Worm (Caenorhabditis elegans) whole organism, young adult: Measurements from ENCODE around the gene clec-161.

ENCODE experiments used
- B0019.2 ChIP-seq: fragments of 200-800 bp; sonication (Bioruptor generic); conservative IDR thresholded peaks from 2 replicates; pipeline ENCODE4 v1.3.6; 2022; ENCODE audit warnings: missing genetic modification reagents, missing genetic modification characterization, missing compliant biosample characterization
- C17E4.6 ChIP-seq: fragments of 200-800 bp; sonication (Bioruptor generic); IDR thresholded peaks from 2 replicates; pipeline ENCODE4 v1.3.6; 2022; ENCODE audit warnings: missing genetic modification reagents, missing genetic modification characterization, missing compliant biosample characterization
- F33H1.4 ChIP-seq: fragments of 200-800 bp; sonication (Bioruptor generic); IDR thresholded peaks from 2 replicates; pipeline ENCODE4 v1.3.6; 2022; ENCODE audit warnings: missing genetic modification reagents, missing genetic modification characterization, missing compliant biosample characterization
- F49E8.2 ChIP-seq: sonication (generic microtip); optimal IDR thresholded peaks from 3 replicates; lab custom pipeline; 2017; ENCODE audit warnings: missing genetic modification characterization, mild to moderate bottlenecking, missing compliant biosample characterization, antibody characterized with exemption, moderate library complexity; ENCODE audit not compliant: insufficient read depth
- F57A8.1 ChIP-seq: fragments of 200-800 bp; sonication (Bioruptor generic); optimal IDR thresholded peaks from 2 replicates; lab custom pipeline; 2018; ENCODE audit warnings: mild to moderate bottlenecking, missing genetic modification characterization, moderate library complexity, missing compliant biosample characterization
- F57C9.4 ChIP-seq: sonication (generic microtip); optimal IDR thresholded peaks from 2 replicates; lab custom pipeline; 2017; ENCODE audit warnings: mild to moderate bottlenecking, missing genetic modification characterization, missing compliant biosample characterization
- Y67H2A.10 ChIP-seq: fragments of 200-800 bp; sonication (Bioruptor generic); conservative IDR thresholded peaks from 2 replicates; pipeline ENCODE4 v1.3.6; 2022; ENCODE audit warnings: missing genetic modification reagents, missing genetic modification characterization, missing compliant biosample characterization
- Y95B8A.8 ChIP-seq: fragments of 200-800 bp; sonication (Bioruptor generic); IDR thresholded peaks from 2 replicates; pipeline ENCODE4 v1.3.6; 2022; ENCODE audit warnings: missing genetic modification reagents, missing genetic modification characterization, missing compliant biosample characterization
- ZK185.1 ChIP-seq: sonication (generic microtip); optimal IDR thresholded peaks from 2 replicates; lab custom pipeline; 2016; ENCODE audit warnings: mild to moderate bottlenecking, missing genetic modification characterization, missing compliant biosample characterization; ENCODE audit not compliant: poor library complexity, severe bottlenecking
- aptf-3 ChIP-seq: fragments of 200-800 bp; sonication (Bioruptor generic); IDR thresholded peaks from 2 replicates; pipeline ENCODE4 v1.3.6; 2022; ENCODE audit warnings: missing genetic modification characterization, missing compliant biosample characterization
- attf-5 ChIP-seq: fragments of 200-800 bp; sonication (Bioruptor generic); optimal IDR thresholded peaks from 2 replicates; lab custom pipeline; 2018; ENCODE audit warnings: mild to moderate bottlenecking, missing genetic modification characterization, missing compliant biosample characterization
- bed-2 ChIP-seq: fragments of 200-800 bp; sonication (Bioruptor generic); IDR thresholded peaks from 2 replicates; pipeline ENCODE4 v1.3.6; 2022; ENCODE audit warnings: missing genetic modification reagents, missing genetic modification characterization, missing compliant biosample characterization
- ceh-27 ChIP-seq: fragments of 200-800 bp; sonication (Bioruptor generic); optimal IDR thresholded peaks from 2 replicates; lab custom pipeline; 2018; ENCODE audit warnings: mild to moderate bottlenecking, missing genetic modification characterization, moderate library complexity, missing compliant biosample characterization
- ceh-58 ChIP-seq: fragments of 200-800 bp; sonication (Bioruptor generic); IDR thresholded peaks from 2 replicates; pipeline ENCODE4 v1.3.6; 2022; ENCODE audit warnings: missing genetic modification characterization, missing compliant biosample characterization
- chd-7 ChIP-seq: sonication (generic microtip); optimal IDR thresholded peaks from 2 replicates; lab custom pipeline; 2016; ENCODE audit warnings: mild to moderate bottlenecking, missing genetic modification characterization, moderate library complexity, missing compliant biosample characterization
- dpff-1 ChIP-seq: sonication (generic microtip); optimal IDR thresholded peaks from 2 replicates; lab custom pipeline; 2017; ENCODE audit warnings: mild to moderate bottlenecking, missing genetic modification characterization, missing compliant biosample characterization
- efl-1 ChIP-seq: fragments of 150-350 bp; optimal IDR thresholded peaks from 2 replicates; lab custom pipeline; 2014; ENCODE audit warnings: missing biosample characterization, missing genetic modification reagents, missing genetic modification characterization
- him-1 ChIP-seq: sonication (generic microtip); optimal IDR thresholded peaks from 2 replicates; lab custom pipeline; 2016; ENCODE audit warnings: missing genotype, missing genetic modification reagents, missing genetic modification characterization, missing compliant biosample characterization
- hrde-1 ChIP-seq: sonication (generic microtip); optimal IDR thresholded peaks from 2 replicates; lab custom pipeline; 2016; ENCODE audit warnings: missing genetic modification characterization, mild to moderate bottlenecking, missing compliant biosample characterization, moderate library complexity, missing genotype, missing genetic modification reagents, borderline replicate concordance
- lag-1 ChIP-seq: fragments of 200-800 bp; sonication (Bioruptor generic); IDR thresholded peaks from 2 replicates; pipeline ENCODE4 v1.3.6; 2022; ENCODE audit warnings: missing genetic modification reagents, missing genetic modification characterization, missing compliant biosample characterization
- let-607 ChIP-seq, 2 experiments: fragments of 200-800 bp in 1 of 2; sonication (Bioruptor generic) in 1 of 2; sonication (generic microtip) in 1 of 2; optimal IDR thresholded peaks; 2 replicates each; lab custom pipeline; 2016 to 2018; ENCODE audit warnings: mild to moderate bottlenecking in 2 of 2, missing compliant biosample characterization in 2 of 2, missing genetic modification characterization in 2 of 2, moderate library complexity in 2 of 2, missing genotype in 1 of 2
- lin-26 ChIP-seq: fragments of 200-800 bp; sonication (Bioruptor generic); IDR thresholded peaks from 2 replicates; pipeline ENCODE4 v1.3.6; 2022; ENCODE audit warnings: missing genetic modification reagents, missing genetic modification characterization, missing compliant biosample characterization
- lin-40 ChIP-seq: sonication (generic microtip); optimal IDR thresholded peaks from 2 replicates; lab custom pipeline; 2016; ENCODE audit warnings: missing genetic modification characterization, mild to moderate bottlenecking, missing compliant biosample characterization, missing genotype, missing genetic modification reagents
- lsl-1 ChIP-seq: fragments of 200-800 bp; sonication (Bioruptor generic); optimal IDR thresholded peaks from 2 replicates; lab custom pipeline; 2018; ENCODE audit warnings: mild to moderate bottlenecking, missing genetic modification characterization, moderate library complexity, missing compliant biosample characterization
- lsy-27 ChIP-seq: sonication (generic microtip); optimal IDR thresholded peaks from 2 replicates; lab custom pipeline; 2017; ENCODE audit warnings: missing genetic modification characterization, mild to moderate bottlenecking, missing compliant biosample characterization, antibody characterized with exemption, missing genotype, borderline replicate concordance; ENCODE audit not compliant: insufficient read depth
- madf-6 ChIP-seq: fragments of 200-800 bp; sonication (Bioruptor generic); IDR thresholded peaks from 2 replicates; pipeline ENCODE4 v1.3.6; 2022; ENCODE audit warnings: missing genetic modification reagents, missing genetic modification characterization, missing compliant biosample characterization
- mel-28 ChIP-seq: sonication (generic microtip); optimal IDR thresholded peaks from 2 replicates; lab custom pipeline; 2016; ENCODE audit warnings: borderline replicate concordance, mild to moderate bottlenecking, missing genetic modification characterization, missing compliant biosample characterization
- mes-4 ChIP-seq: sonication (generic microtip); optimal IDR thresholded peaks from 2 replicates; lab custom pipeline; 2016; ENCODE audit warnings: missing genotype, missing genetic modification characterization, missing compliant biosample characterization
- nhr-120 ChIP-seq: fragments of 200-800 bp; sonication (Bioruptor generic); IDR thresholded peaks from 2 replicates; pipeline ENCODE4 v1.3.6; 2022; ENCODE audit warnings: missing genetic modification characterization, missing compliant biosample characterization
- snpc-1.1 ChIP-seq: sonication (generic microtip); optimal IDR thresholded peaks from 2 replicates; lab custom pipeline; 2017; ENCODE audit warnings: missing genetic modification characterization, mild to moderate bottlenecking, missing compliant biosample characterization, antibody characterized with exemption, moderate library complexity, missing genotype, missing genetic modification reagents; ENCODE audit not compliant: insufficient read depth
- snpc-1.3 ChIP-seq: sonication (generic microtip); optimal IDR thresholded peaks from 2 replicates; lab custom pipeline; 2017; ENCODE audit warnings: missing genetic modification characterization, mild to moderate bottlenecking, missing compliant biosample characterization, antibody characterized with exemption, moderate library complexity, missing genotype, missing genetic modification reagents; ENCODE audit not compliant: insufficient read depth
- snpc-3.4 ChIP-seq: sonication (generic microtip); optimal IDR thresholded peaks from 2 replicates; lab custom pipeline; 2017; ENCODE audit warnings: missing genetic modification characterization, mild to moderate bottlenecking, missing compliant biosample characterization, antibody characterized with exemption, moderate library complexity, missing genotype, missing genetic modification reagents
- somi-1 ChIP-seq: fragments of 200-800 bp; sonication (Bioruptor generic); optimal IDR thresholded peaks from 2 replicates; lab custom pipeline; 2018; ENCODE audit warnings: mild to moderate bottlenecking, missing genetic modification characterization, missing compliant biosample characterization
- sptf-2 ChIP-seq: fragments of 200-800 bp; sonication (Bioruptor generic); optimal IDR thresholded peaks from 2 replicates; lab custom pipeline; 2018; ENCODE audit warnings: mild to moderate bottlenecking, missing genetic modification characterization, missing compliant biosample characterization
- unc-130 ChIP-seq: sonication (generic microtip); optimal IDR thresholded peaks from 2 replicates; lab custom pipeline; 2016; ENCODE audit warnings: missing genetic modification reagents, missing genetic modification characterization, missing compliant biosample characterization
- unc-62 ChIP-seq: fragments of 150-350 bp; optimal IDR thresholded peaks from 2 replicates; lab custom pipeline; 2014; ENCODE audit warnings: missing biosample characterization, missing genetic modification reagents, missing genetic modification characterization
- xnd-1 ChIP-seq: sonication (generic microtip); optimal IDR thresholded peaks from 2 replicates; lab custom pipeline; 2016; ENCODE audit warnings: missing genotype, missing genetic modification reagents, missing genetic modification characterization, missing compliant biosample characterization
- zim-3 ChIP-seq: sonication (generic microtip); optimal IDR thresholded peaks from 2 replicates; lab custom pipeline; 2017; ENCODE audit warnings: mild to moderate bottlenecking, missing genetic modification characterization, moderate library complexity, missing compliant biosample characterization

The clec-161 gene

DNA sequence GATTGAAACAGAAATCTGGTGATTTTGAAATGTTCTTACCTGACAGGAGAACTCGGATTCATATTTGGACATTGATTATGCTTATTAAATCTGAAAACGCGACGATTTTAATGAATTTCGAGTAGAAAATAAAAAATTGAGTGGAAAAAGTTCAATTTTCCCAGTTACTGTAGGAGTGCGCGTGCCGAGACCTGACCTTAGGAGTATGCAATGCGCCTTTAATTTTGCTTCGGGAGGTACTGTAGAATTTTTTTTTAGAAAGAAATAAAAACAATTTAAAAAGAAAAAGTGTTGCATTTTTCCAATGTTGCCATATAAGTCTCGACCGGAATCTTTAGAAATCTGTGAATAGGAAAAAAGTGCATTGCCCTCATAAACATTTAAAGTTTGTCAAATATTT lies 42.6 kb downstream of the clec-161 start, which contains the start of gene C48B4.11 (continued):
- TF ChIP-seq F49E8.2 (tag; lab: Kevin White, UChicago), result peak; percentile 25
- peak; percentile 48 for TF ChIP-seq him-1
- peak; percentile 93 for TF ChIP-seq lsl-1 (GFP tag; lab: Kevin White, UChicago)
- no peak for TF ChIP-seq bed-2 (GFP tag; lab: Robert Waterston, UW)
- peak; percentile 87 for TF ChIP-seq F33H1.4 (GFP tag; lab: Robert Waterston, UW)
- no peak for TF ChIP-seq mes-4 (tag; lab: Kevin White, UChicago)
- TF ChIP-seq B0019.2 (GFP tag; lab: Robert Waterston, UW), result no peak
- no peak for TF ChIP-seq sptf-2
- no peak for TF ChIP-seq hrde-1 (tag; lab: Kevin White, UChicago)
- peak; percentile 82 for TF ChIP-seq madf-6 (GFP tag; lab: Robert Waterston, UW)
- no peak for TF ChIP-seq snpc-1.1 (tag; lab: Kevin White, UChicago)
- TF ChIP-seq, all 124 proteins: peak for 9

DNA sequence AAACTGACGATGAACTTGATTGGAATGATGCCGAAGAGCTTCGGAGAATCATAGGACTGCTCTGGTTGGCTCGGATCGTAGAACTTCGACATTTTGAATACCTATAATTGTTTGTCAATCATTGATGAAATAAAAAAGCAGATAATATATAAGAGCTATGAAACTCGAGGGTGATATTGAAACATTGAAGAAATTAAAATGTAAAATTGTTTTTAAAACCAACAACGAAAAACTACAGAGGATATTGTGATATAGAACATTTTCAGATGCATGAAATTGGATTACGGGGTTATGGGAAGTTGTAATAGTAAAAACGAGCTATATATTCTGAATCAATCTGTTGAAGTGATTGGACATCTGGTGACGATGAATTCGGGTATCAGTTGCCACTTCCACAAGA lies 44.1 kb downstream of the clec-161 start, which contains the start of gene C48B4.10:
Gene C48B4.10, minus strand, starts transcription at position 101 of the 400 bp plus-strand sequence.
- 0 out of 2 replicates have a peak, but pooled peaks have one; percentile 12 for TF ChIP-seq madf-6 (GFP tag; lab: Robert Waterston, UW)
- no peak for TF ChIP-seq F57A8.1 (GFP tag; lab: Kevin White, UChicago)
- TF ChIP-seq, all 124 proteins: peak for 1

DNA sequence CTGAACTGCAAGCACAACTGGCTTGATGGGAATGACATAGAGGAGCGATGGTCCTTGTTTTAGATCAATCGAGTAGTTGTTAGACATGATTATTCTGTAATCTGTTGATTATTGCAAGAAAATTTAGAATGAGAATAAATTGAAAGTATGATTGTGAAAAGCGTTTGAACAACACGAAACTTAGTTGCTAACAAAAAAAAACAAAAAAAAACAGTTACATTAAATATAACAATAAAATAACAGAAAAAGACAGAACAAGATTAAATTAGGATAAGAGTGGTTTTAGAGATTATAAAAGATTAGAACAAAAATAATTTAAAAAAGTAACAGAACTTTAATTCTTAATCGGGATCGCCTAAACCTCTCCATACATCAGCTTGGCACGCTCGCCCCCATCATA lies 45.3 kb downstream of the clec-161 start, which contains the start of gene C48B4.9:
Gene C48B4.9, minus strand, starts transcription at position 101 of the 400 bp plus-strand sequence.
- TF ChIP-seq ceh-58 (GFP tag; lab: Robert Waterston, UW) (no peak), somi-1 (GFP tag; lab: Kevin White, UChicago) (no peak), Y67H2A.10 (GFP tag; lab: Robert Waterston, UW) (no peak), let-607 (tag; optimal IDR thresholded peaks at IDR 0.05; lab: Kevin White, UChicago) (no peak), aptf-3 (GFP tag; lab: Robert Waterston, UW) (no peak), mel-28 (tag; lab: Kevin White, UChicago) (no peak), zim-3 (tag; lab: Kevin White, UChicago) (no peak), F57C9.4 (tag; lab: Kevin White, UChicago) (no peak)

- TF ChIP-seq nhr-120 (GFP tag; lab: Robert Waterston, UW) (no peak), Y95B8A.8 (GFP tag; lab: Robert Waterston, UW) (no peak), lsy-27 (tag; lab: Kevin White, UChicago) (no peak), attf-5 (GFP tag; lab: Kevin White, UChicago) (no peak), unc-130 (GFP tag; lab: Kevin White, UChicago) (no peak), efl-1 (GFP tag; lab: Kevin White, UChicago) (no peak)
- TF ChIP-seq, all 124 proteins: peak for 0
Observed at ce11 chrIII:9561158-9561557, 47.4 kb downstream of the clec-161 start, which contains the start of gene C48B4.8. Gene C48B4.8 (minus strand): TSS chrIII:9561258.

- no peak for TF ChIP-seq C17E4.6 (GFP tag; lab: Robert Waterston, UW)
- TF ChIP-seq mel-28 (tag; lab: Kevin White, UChicago), result no peak
- peak; percentile 44 for TF ChIP-seq F49E8.2 (tag; lab: Kevin White, UChicago)
- TF ChIP-seq ZK185.1 (tag; lab: Kevin White, UChicago), result no peak
- no peak for TF ChIP-seq lin-40
- peak; percentile 90 for TF ChIP-seq F33H1.4 (GFP tag; lab: Robert Waterston, UW)
- TF ChIP-seq dpff-1 (tag; lab: Kevin White, UChicago), result no peak
- peak; percentile 31 for TF ChIP-seq efl-1 (GFP tag; lab: Kevin White, UChicago)
- TF ChIP-seq madf-6 (GFP tag; lab: Robert Waterston, UW), result peak; percentile 90
- TF ChIP-seq lin-26 (GFP tag; lab: Robert Waterston, UW), result no peak
- TF ChIP-seq chd-7 (tag; lab: Kevin White, UChicago), result no peak
- peak; percentile 64 for TF ChIP-seq him-1
- peak; percentile 14 for TF ChIP-seq snpc-1.3 (tag; lab: Kevin White, UChicago)
- TF ChIP-seq unc-62 (GFP tag; lab: Kevin White, UChicago), result no peak
- TF ChIP-seq xnd-1, result peak; percentile 78
- TF ChIP-seq lag-1 (GFP tag; lab: Robert Waterston, UW), result no peak
- TF ChIP-seq ceh-27 (GFP tag; lab: Kevin White, UChicago), result no peak
- peak; percentile 37 for TF ChIP-seq snpc-3.4
Observed at ce11 chrIII:9559381-9559881, 49.1 kb downstream of the clec-161 start, which contains the start of gene C48B4.7. Gene C48B4.7 (minus strand): TSS chrIII:9559431.
